Worm (Caenorhabditis elegans) whole organism, L1 larva: ENCODE results near the gene nhr-237.

Source experiments
- alr-1 ChIP-seq: fragments of 200-800 bp; sonication (Bioruptor generic); optimal IDR thresholded peaks from 2 replicates; lab custom pipeline; 2018; ENCODE audit warnings: borderline replicate concordance, mild to moderate bottlenecking, missing genetic modification characterization, missing compliant biosample characterization
- jun-1 ChIP-seq: fragments of 150-350 bp; optimal IDR thresholded peaks from 2 replicates; lab custom pipeline; 2014; ENCODE audit warnings: missing biosample characterization, missing genetic modification reagents, missing genetic modification characterization
- lin-13 ChIP-seq: fragments of 150-350 bp; optimal IDR thresholded peaks from 2 replicates; lab custom pipeline; 2014; ENCODE audit warnings: missing biosample characterization, missing genetic modification reagents, missing genetic modification characterization

- TF ChIP-seq alr-1 (tag; lab: Kevin White, UChicago) (no peak), jun-1 (no peak), lin-13 (GFP tag; lab: Kevin White, UChicago) (no peak)
These were observed 3.2 kb downstream of the nhr-237 start for ce11 chrV:1623429-1623828.
